Fruit fly (Drosophila melanogaster) whole organism, pupa: Measurements from ENCODE around the gene Ostgamma.

Source experiments
- CG10348 ChIP-seq: fragments of 200-800 bp; sonication (Bioruptor generic); IDR thresholded peaks from 2 replicates; pipeline ENCODE4 v1.3.6; 2022; ENCODE audit warnings: missing biosample characterization, missing genetic modification characterization
- CG12605 ChIP-seq: fragments of 200-800 bp; sonication (Bioruptor generic); IDR thresholded peaks from 2 replicates; pipeline ENCODE4 v1.3.6; 2022; ENCODE audit warnings: missing biosample characterization, missing genetic modification characterization
- CG15710 ChIP-seq: fragments of 200-800 bp; sonication (Bioruptor generic); optimal IDR thresholded peaks from 2 replicates; lab custom pipeline; 2018; ENCODE audit warnings: missing biosample characterization, mild to moderate bottlenecking, missing genetic modification characterization, moderate library complexity
- CG32121 ChIP-seq: fragments of 200-800 bp; sonication (Bioruptor generic); IDR thresholded peaks from 2 replicates; pipeline ENCODE4 v1.3.6; 2022; ENCODE audit warnings: missing biosample characterization, missing genetic modification characterization
- CG8301 ChIP-seq: fragments of 200-800 bp; sonication (Bioruptor generic); optimal IDR thresholded peaks from 2 replicates; lab custom pipeline; 2018; ENCODE audit warnings: missing biosample characterization, mild to moderate bottlenecking, missing genetic modification characterization
- Pif1A ChIP-seq: fragments of 200-800 bp; sonication (Bioruptor generic); optimal IDR thresholded peaks from 3 replicates; lab custom pipeline; 2016; ENCODE audit warnings: missing biosample characterization, missing genetic modification characterization
- Snoo ChIP-seq: fragments of 200-800 bp; sonication (Bioruptor generic); optimal IDR thresholded peaks from 3 replicates; lab custom pipeline; 2017; ENCODE audit warnings: missing biosample characterization, mild to moderate bottlenecking, missing genetic modification characterization, inconsistent platforms
- fd96Ca ChIP-seq: fragments of 200-800 bp; sonication (Bioruptor generic); IDR thresholded peaks from 3 replicates; pipeline ENCODE4 v1.3.6; 2022; ENCODE audit warnings: missing biosample characterization, missing genetic modification characterization

dm6 chr2L:8274127-8274526 is 33.9 kb downstream of the Ostgamma start:
- TF ChIP-seq CG12605 (no peak), Pif1A (GFP tag; lab: Kevin White, UChicago) (no peak), Snoo (tag; lab: Kevin White, UChicago) (no peak), CG32121 (no peak), CG10348 (GFP tag; lab: Robert Waterston, UW) (no peak), fd96Ca (GFP tag; lab: Robert Waterston, UW) (no peak), CG15710 (tag; lab: Kevin White, UChicago) (no peak), CG8301 (no peak)
